Worm (Caenorhabditis elegans) whole organism, L1 larva: Measurements from ENCODE around the gene K09H11.15.
A peak's percentile ranks its signal among the peaks of the same experiment; 100 is the strongest.

Experiments
- ceh-82 ChIP-seq, 3 experiments: fragments of 150-350 bp in 1 of 3; sonication (generic microtip) in 2 of 3; optimal IDR thresholded peaks; 2 replicates each; lab custom pipeline; 2014 to 2017; ENCODE audit warnings: missing biosample characterization in 3 of 3, missing genetic modification characterization in 3 of 3
- elt-2 ChIP-seq: sonication (generic microtip); optimal IDR thresholded peaks from 2 replicates; lab custom pipeline; 2016; ENCODE audit warnings: missing genetic modification characterization, mild to moderate bottlenecking, inconsistent platforms, missing compliant biosample characterization, missing genetic modification reagents
- elt-3 ChIP-seq, 6 experiments: fragments of 150-350 bp in 1 of 6; sonication (generic microtip); optimal IDR thresholded peaks; 2 replicates each; lab custom pipeline; 2017 to 2018; ENCODE audit warnings: missing biosample characterization in 6 of 6, missing genetic modification characterization in 6 of 6, inconsistent platforms in 1 of 6
- fos-1 ChIP-seq: fragments of 150-350 bp; optimal IDR thresholded peaks from 2 replicates; lab custom pipeline; 2014; ENCODE audit warnings: missing biosample characterization, missing genetic modification characterization
- lin-39 ChIP-seq: fragments of 150-350 bp; optimal IDR thresholded peaks from 2 replicates; lab custom pipeline; 2014; ENCODE audit warnings: missing biosample characterization, missing genetic modification reagents, missing genetic modification characterization
- nhr-77 ChIP-seq: fragments of 150-350 bp; optimal IDR thresholded peaks from 2 replicates; lab custom pipeline; 2014; ENCODE audit warnings: missing biosample characterization, missing genetic modification characterization
- snpc-4 ChIP-seq: fragments of 150-350 bp; optimal IDR thresholded peaks from 2 replicates; lab custom pipeline; 2014; ENCODE audit warnings: missing biosample characterization, missing genetic modification characterization
- zag-1 ChIP-seq: fragments of 150-350 bp; optimal IDR thresholded peaks from 2 replicates; lab custom pipeline; 2014; ENCODE audit warnings: missing biosample characterization, missing genetic modification characterization

DNA sequence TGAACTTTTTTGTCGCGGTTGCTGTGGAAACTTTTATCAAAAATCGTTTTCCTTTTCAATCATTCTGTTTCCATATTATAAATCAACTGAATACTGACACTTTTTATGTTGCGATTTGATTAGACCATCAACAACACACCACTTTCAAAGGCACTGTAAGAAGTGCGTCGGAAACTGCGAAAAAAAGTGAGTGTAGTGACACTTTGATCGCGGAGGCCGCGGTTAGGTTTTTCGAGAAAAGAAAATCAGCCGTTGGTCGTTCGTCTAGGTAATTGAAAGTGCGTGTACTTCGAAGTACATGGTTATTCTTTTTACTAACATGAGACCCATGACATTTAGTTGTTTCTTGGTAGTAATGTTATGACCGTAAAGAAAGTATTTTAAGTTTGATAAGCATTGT, 35.0 kb downstream of the K09H11.15 start:
- TF ChIP-seq lin-39 (tag; lab: Kevin White, UChicago) (no peak), ceh-82 (tag; optimal IDR thresholded peaks at IDR 0.05; lab: Kevin White, UChicago) (no peak), elt-3 (tag; optimal IDR thresholded peaks at IDR 0.05; lab: Kevin White, UChicago) (peak in 1 of 6 experiments; percentile 57), elt-2 (tag; lab: Kevin White, UChicago) (no peak), snpc-4 (tag; lab: Kevin White, UChicago) (no peak), zag-1 (no peak), fos-1 (tag; lab: Kevin White, UChicago) (no peak), nhr-77 (tag; lab: Kevin White, UChicago) (no peak)
